Fruit fly (Drosophila melanogaster) whole organism, embryonic: ENCODE measurements around the gene DCTN1-p150.

Source experiments
- CG2875 ChIP-seq: fragments of 200-800 bp; sonication (Bioruptor generic); optimal IDR thresholded peaks from 2 replicates; lab custom pipeline; 2017; ENCODE audit warnings: missing biosample characterization, mild to moderate bottlenecking, missing genetic modification characterization, missing genetic modification reagents
- dm ChIP-seq: fragments of 200-800 bp; sonication (Bioruptor generic); optimal IDR thresholded peaks from 3 replicates; lab custom pipeline; 2016; ENCODE audit warnings: missing biosample characterization, missing genetic modification characterization
- hbn ChIP-seq: fragments of 200-800 bp; sonication (Bioruptor generic); IDR thresholded peaks from 2 replicates; pipeline ENCODE4 v1.3.6; 2022; ENCODE audit warnings: missing biosample characterization, missing genetic modification characterization; ENCODE audit not compliant: partially characterized antibody
- insv ChIP-seq, 2 experiments: fragments of 200-800 bp; sonication (Bioruptor generic); optimal IDR thresholded peaks; 3 replicates each; lab custom pipeline; 2016 to 2018; ENCODE audit warnings: missing biosample characterization in 2 of 2, missing genetic modification characterization in 2 of 2
- yki ChIP-seq: fragments of >200 bp; optimal IDR thresholded peaks from 3 replicates; lab custom pipeline; 2018

DNA sequence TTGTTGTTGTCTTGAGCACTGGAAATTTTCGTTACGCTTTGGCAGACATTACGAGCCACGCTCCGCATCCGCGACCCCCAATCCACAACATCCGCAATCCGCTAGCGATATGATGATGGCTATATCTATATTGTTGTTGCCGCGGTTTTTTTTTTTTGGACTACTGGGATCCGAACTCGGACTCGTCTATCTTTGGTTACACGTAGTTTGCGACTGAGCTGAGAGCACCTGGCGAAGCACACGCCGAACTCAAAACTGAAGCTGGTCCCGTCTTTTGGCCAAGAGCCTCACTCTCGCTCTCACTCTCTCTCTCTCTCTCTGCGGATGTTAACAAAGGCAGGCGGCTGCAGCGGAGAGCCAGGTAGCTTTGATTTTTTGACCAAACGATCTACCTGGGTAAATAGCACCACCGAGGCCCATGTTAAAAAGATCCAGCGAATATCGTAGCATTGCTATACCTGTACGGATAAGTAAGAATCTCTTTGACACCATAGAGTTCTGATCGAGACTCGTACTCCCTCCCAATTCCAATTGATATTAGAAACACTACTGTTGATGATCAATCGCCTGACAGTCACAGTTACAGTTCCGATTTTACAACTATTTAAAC, 4.0 kb upstream of the DCTN1-p150 start, which contains the start of gene Rgl:
- TF ChIP-seq CG2875 (GFP tag; lab: Kevin White, UChicago) (no peak), dm (GFP tag; lab: Kevin White, UChicago) (no peak), yki (lab: Kevin White, UChicago) (peak; percentile 80), insv (GFP tag; optimal IDR thresholded peaks at IDR 0.05; lab: Kevin White, UChicago) (peak in 1 of 2 experiments; percentile 78), hbn (GFP tag; lab: Robert Waterston, UW) (no peak)
